Fruit fly (Drosophila melanogaster) whole organism, pupa: ENCODE results near the gene mld.

ENCODE experiments used
- CG10348 ChIP-seq: fragments of 200-800 bp; sonication (Bioruptor generic); IDR thresholded peaks from 2 replicates; pipeline ENCODE4 v1.3.6; 2022; ENCODE audit warnings: missing biosample characterization, missing genetic modification characterization
- CG12605 ChIP-seq: fragments of 200-800 bp; sonication (Bioruptor generic); IDR thresholded peaks from 2 replicates; pipeline ENCODE4 v1.3.6; 2022; ENCODE audit warnings: missing biosample characterization, missing genetic modification characterization
- CG13204 ChIP-seq: fragments of 200-800 bp; sonication (Bioruptor generic); optimal IDR thresholded peaks from 2 replicates; lab custom pipeline; 2018; ENCODE audit warnings: missing biosample characterization, mild to moderate bottlenecking, missing genetic modification characterization, moderate library complexity
- CG14655 ChIP-seq: fragments of 200-800 bp; sonication (Bioruptor generic); optimal IDR thresholded peaks from 3 replicates; lab custom pipeline; 2017; ENCODE audit warnings: mild to moderate bottlenecking, missing biosample characterization, missing genetic modification reagents, missing genetic modification characterization
- CG15710 ChIP-seq: fragments of 200-800 bp; sonication (Bioruptor generic); optimal IDR thresholded peaks from 2 replicates; lab custom pipeline; 2018; ENCODE audit warnings: missing biosample characterization, mild to moderate bottlenecking, missing genetic modification characterization, moderate library complexity
- CG17806 ChIP-seq: fragments of 200-800 bp; sonication (Bioruptor generic); optimal IDR thresholded peaks from 2 replicates; lab custom pipeline; 2018; ENCODE audit warnings: missing biosample characterization, mild to moderate bottlenecking, missing genetic modification characterization, moderate library complexity
- CG32121 ChIP-seq: fragments of 200-800 bp; sonication (Bioruptor generic); IDR thresholded peaks from 2 replicates; pipeline ENCODE4 v1.3.6; 2022; ENCODE audit warnings: missing biosample characterization, missing genetic modification characterization
- CG34367 ChIP-seq: fragments of 200-800 bp; sonication (Bioruptor generic); optimal IDR thresholded peaks from 2 replicates; lab custom pipeline; 2018; ENCODE audit warnings: missing biosample characterization, mild to moderate bottlenecking, missing genetic modification characterization
- CG4496 ChIP-seq: fragments of 200-800 bp; sonication (Bioruptor generic); IDR thresholded peaks from 3 replicates; pipeline ENCODE4 v1.3.6; 2022; ENCODE audit warnings: missing biosample characterization, missing genetic modification characterization
- CG8159 ChIP-seq: fragments of 200-800 bp; sonication (Bioruptor generic); optimal IDR thresholded peaks from 3 replicates; lab custom pipeline; 2018; ENCODE audit warnings: missing biosample characterization, mild to moderate bottlenecking, missing genetic modification characterization, moderate library complexity
- CG8301 ChIP-seq: fragments of 200-800 bp; sonication (Bioruptor generic); optimal IDR thresholded peaks from 2 replicates; lab custom pipeline; 2018; ENCODE audit warnings: missing biosample characterization, mild to moderate bottlenecking, missing genetic modification characterization
- CG9948 ChIP-seq: fragments of 200-800 bp; sonication (Bioruptor generic); optimal IDR thresholded peaks from 2 replicates; lab custom pipeline; 2018; ENCODE audit warnings: missing biosample characterization, mild to moderate bottlenecking, missing genetic modification characterization, moderate library complexity
- D1 ChIP-seq: fragments of 200-800 bp; sonication (Bioruptor generic); optimal IDR thresholded peaks from 2 replicates; lab custom pipeline; 2018; ENCODE audit warnings: missing biosample characterization, mild to moderate bottlenecking, missing genetic modification characterization, moderate library complexity
- EcR ChIP-seq: fragments of 200-800 bp; sonication (Bioruptor generic); optimal IDR thresholded peaks from 3 replicates; lab custom pipeline; 2019; ENCODE audit warnings: missing biosample characterization, missing genetic modification characterization, mild to moderate bottlenecking, moderate library complexity, missing genetic modification reagents
- Ets98B ChIP-seq: fragments of 200-800 bp; sonication (Bioruptor generic); IDR thresholded peaks from 2 replicates; pipeline ENCODE4 v1.3.6; 2022; ENCODE audit warnings: missing biosample characterization, missing genetic modification characterization
- Pif1A ChIP-seq: fragments of 200-800 bp; sonication (Bioruptor generic); optimal IDR thresholded peaks from 3 replicates; lab custom pipeline; 2016; ENCODE audit warnings: missing biosample characterization, missing genetic modification characterization
- Pif1B ChIP-seq: fragments of 200-800 bp; sonication (Bioruptor generic); optimal IDR thresholded peaks from 3 replicates; lab custom pipeline; 2016; ENCODE audit warnings: missing biosample characterization, missing genetic modification characterization
- Snoo ChIP-seq: fragments of 200-800 bp; sonication (Bioruptor generic); optimal IDR thresholded peaks from 3 replicates; lab custom pipeline; 2017; ENCODE audit warnings: missing biosample characterization, mild to moderate bottlenecking, missing genetic modification characterization, inconsistent platforms
- fd96Ca ChIP-seq: fragments of 200-800 bp; sonication (Bioruptor generic); IDR thresholded peaks from 3 replicates; pipeline ENCODE4 v1.3.6; 2022; ENCODE audit warnings: missing biosample characterization, missing genetic modification characterization
- gl ChIP-seq: fragments of 200-800 bp; sonication (Bioruptor generic); optimal IDR thresholded peaks from 2 replicates; lab custom pipeline; 2018; ENCODE audit warnings: missing biosample characterization, mild to moderate bottlenecking, missing genetic modification characterization
- rn ChIP-seq: fragments of 200-800 bp; sonication (Bioruptor generic); IDR thresholded peaks from 2 replicates; pipeline ENCODE4 v1.3.6; 2022; ENCODE audit warnings: missing biosample characterization, missing genetic modification characterization

Gene mld

DNA sequence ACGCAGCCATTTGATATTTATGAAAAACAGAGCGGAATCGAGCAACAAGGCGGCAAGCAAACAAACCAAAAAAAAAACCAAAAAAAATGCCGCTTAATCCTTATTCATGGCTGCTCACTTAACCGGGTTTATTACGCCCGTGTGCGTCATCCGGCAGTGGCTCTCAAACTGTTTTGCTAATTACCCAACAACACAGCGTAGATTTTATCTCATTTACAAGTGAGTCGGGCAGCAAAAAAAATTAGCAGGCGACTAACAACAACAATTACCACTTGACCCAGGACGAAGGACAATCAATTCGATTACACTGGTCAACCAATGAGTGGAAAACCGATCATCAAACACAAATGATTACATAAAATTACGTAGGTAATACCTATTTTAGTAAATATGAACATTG lies 37.2 kb upstream of the mld start:
- TF ChIP-seq CG17806 (tag; lab: Kevin White, UChicago) (no peak), EcR (GFP tag; lab: Kevin White, UChicago) (no peak), Pif1A (GFP tag; lab: Kevin White, UChicago) (no peak), Pif1B (no peak), fd96Ca (GFP tag; lab: Robert Waterston, UW) (no peak), Snoo (tag; lab: Kevin White, UChicago) (no peak), Ets98B (no peak), CG13204 (GFP tag; lab: Kevin White, UChicago) (no peak), CG15710 (tag; lab: Kevin White, UChicago) (no peak)

DNA sequence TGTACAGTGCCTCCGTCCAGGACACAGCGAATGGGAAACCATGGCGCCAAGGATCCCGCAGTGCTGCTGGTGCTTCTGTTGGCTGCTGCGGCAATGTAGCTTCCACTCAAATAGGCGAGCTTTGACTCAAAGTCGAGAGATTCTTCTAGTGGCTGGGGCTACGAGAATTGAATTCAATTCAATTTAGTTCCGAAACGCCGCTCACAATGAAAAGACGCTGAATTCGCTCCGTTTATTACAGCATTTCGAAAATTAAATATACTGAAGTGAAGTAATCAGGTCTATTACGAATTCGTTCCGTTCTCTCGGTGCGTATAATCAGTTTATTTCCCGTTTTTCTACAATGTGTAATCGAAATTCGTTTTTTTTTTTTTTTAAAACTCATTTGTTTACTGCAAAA lies 36.6 kb upstream of the mld start:
- TF ChIP-seq CG32121 (GFP tag; lab: Robert Waterston, UW) (peak; percentile 43; the same call in 1 of the 2 replicates), CG17806 (tag; lab: Kevin White, UChicago) (no peak), Pif1A (GFP tag; lab: Kevin White, UChicago) (no peak), CG15710 (tag; lab: Kevin White, UChicago) (no peak), CG10348 (GFP tag; lab: Robert Waterston, UW) (no peak), Ets98B (peak; percentile 6; the same call in 1 of the 2 replicates), CG8159 (tag; lab: Kevin White, UChicago) (no peak), CG8301 (tag; lab: Kevin White, UChicago) (no peak), Pif1B (no peak), D1 (no peak)

DNA sequence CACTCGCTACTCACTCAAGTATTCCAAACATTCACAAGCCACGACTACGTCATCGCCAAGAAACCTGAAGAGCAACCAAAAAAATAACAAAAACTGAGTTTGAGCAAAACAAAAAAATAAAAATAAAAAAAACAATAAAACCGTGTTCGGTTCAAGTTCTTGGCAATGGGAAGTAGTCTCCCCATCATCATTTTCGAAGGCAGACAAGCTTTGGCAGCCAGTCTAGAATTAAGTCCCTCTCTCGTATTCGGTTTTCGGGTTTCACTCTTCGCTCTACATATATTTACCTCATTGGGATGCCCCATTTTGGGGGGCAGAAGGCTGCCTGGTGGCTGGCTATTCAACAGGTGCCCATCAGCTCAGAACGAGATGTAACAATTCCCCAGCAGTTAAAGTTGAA lies 35.6 kb upstream of the mld start:
- TF ChIP-seq CG14655 (GFP tag; lab: Kevin White, UChicago) (no peak), D1 (no peak), gl (tag; lab: Kevin White, UChicago) (peak; percentile 94), CG4496 (GFP tag; lab: Robert Waterston, UW) (no peak), Ets98B (no peak), CG8301 (tag; lab: Kevin White, UChicago) (no peak), CG17806 (tag; lab: Kevin White, UChicago) (peak; percentile 65), CG12605 (GFP tag; lab: Robert Waterston, UW) (peak; percentile 65), CG32121 (GFP tag; lab: Robert Waterston, UW) (no peak), CG13204 (GFP tag; lab: Kevin White, UChicago) (no peak), fd96Ca (GFP tag; lab: Robert Waterston, UW) (no peak), CG8159 (tag; lab: Kevin White, UChicago) (peak; percentile 80), rn (no peak), Pif1B (peak; percentile 71), Snoo (tag; lab: Kevin White, UChicago) (peak; percentile 30), CG10348 (GFP tag; lab: Robert Waterston, UW) (no peak), CG15710 (tag; lab: Kevin White, UChicago) (peak; percentile 81), EcR (GFP tag; lab: Kevin White, UChicago) (peak; percentile 65), CG9948 (peak; percentile 49), Pif1A (GFP tag; lab: Kevin White, UChicago) (peak; percentile 79), CG34367 (tag; lab: Kevin White, UChicago) (peak; percentile 79)

DNA sequence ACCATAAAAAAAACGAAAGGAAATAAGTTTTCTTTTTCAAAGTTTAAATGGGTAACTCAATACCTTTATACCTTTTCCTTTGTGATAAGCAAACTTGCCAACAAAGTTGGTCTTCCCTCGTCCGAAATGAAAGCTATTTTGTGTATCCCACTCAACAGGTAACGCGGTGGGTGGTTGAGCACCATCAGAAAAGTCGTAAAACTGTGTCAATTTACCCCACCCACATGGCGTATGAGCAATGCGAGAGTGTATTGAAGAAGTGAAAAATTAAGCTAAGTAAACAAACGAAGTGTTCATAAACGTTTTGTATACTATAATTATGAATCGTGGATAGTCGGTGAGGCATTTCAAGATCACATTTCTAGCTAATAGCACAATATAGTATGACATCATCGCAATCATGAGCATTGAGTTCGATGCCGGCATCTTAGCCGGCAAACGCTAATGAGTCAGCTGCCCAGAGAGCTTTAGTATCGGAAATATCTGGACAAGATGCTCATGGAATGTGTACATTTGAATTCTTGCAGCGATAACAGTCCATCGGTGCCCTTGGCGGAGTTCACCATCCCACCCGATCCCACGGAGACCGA lies 34.6 kb upstream of the mld start:
- TF ChIP-seq CG8159 (tag; lab: Kevin White, UChicago) (no peak), CG14655 (GFP tag; lab: Kevin White, UChicago) (no peak), CG34367 (tag; lab: Kevin White, UChicago) (no peak), CG12605 (GFP tag; lab: Robert Waterston, UW) (no peak), CG13204 (GFP tag; lab: Kevin White, UChicago) (no peak), CG9948 (no peak), rn (no peak)

DNA sequence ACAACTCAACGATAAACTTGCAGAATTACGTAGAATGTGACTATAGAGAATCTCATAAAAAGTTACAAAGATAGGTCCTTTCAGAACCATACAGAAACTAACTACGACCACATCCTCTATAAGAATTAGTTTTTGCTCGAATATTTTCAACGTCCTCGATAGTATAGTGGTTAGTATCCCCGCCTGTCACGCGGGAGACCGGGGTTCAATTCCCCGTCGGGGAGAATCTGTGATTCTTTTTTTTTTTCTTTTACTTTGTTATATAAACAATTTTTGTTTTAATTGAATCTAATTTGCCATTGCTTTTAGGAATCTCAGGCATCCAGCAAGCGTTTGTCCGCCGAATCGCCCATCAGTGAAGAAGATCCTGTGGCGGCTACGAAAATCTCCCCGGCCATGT lies 30.3 kb upstream of the mld start:
- TF ChIP-seq Pif1A (GFP tag; lab: Kevin White, UChicago): no peak
- TF ChIP-seq CG4496 (GFP tag; lab: Robert Waterston, UW): no peak
- TF ChIP-seq CG9948: no peak
- TF ChIP-seq EcR (GFP tag; lab: Kevin White, UChicago): no peak
- no peak for TF ChIP-seq Ets98B
- TF ChIP-seq CG8301 (tag; lab: Kevin White, UChicago): no peak
- no peak for TF ChIP-seq CG10348 (GFP tag; lab: Robert Waterston, UW)
- no peak for TF ChIP-seq rn
- TF ChIP-seq CG13204 (GFP tag; lab: Kevin White, UChicago): no peak
- TF ChIP-seq CG14655 (GFP tag; lab: Kevin White, UChicago): no peak
- TF ChIP-seq D1: no peak
- TF ChIP-seq CG8159 (tag; lab: Kevin White, UChicago): no peak
- no peak for TF ChIP-seq CG15710 (tag; lab: Kevin White, UChicago)
- TF ChIP-seq CG12605 (GFP tag; lab: Robert Waterston, UW): no peak
- TF ChIP-seq CG17806 (tag; lab: Kevin White, UChicago): no peak
- no peak for TF ChIP-seq CG34367 (tag; lab: Kevin White, UChicago)
- TF ChIP-seq Snoo (tag; lab: Kevin White, UChicago): no peak
- no peak for TF ChIP-seq Pif1B
- no peak for TF ChIP-seq fd96Ca (GFP tag; lab: Robert Waterston, UW)

DNA sequence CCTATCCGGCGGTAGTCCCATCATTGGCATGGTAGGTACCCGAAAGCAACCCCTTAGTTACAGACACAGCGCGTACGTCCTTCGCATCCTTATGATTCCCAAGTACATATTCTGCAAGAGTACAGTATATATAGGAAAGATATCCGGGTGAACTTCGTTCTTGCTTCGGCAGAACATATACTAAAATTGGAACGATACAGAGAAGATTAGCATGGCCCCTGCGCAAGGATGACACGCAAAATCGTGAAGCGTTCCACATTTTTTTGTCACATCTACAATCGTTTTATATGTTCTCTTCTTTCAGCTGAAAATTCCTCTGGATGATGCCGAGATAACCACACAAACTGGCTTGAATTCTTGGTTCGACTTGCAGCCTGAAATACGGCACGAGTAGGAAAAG lies 29.5 kb upstream of the mld start:
- TF ChIP-seq Ets98B: no peak
- TF ChIP-seq rn: no peak
- TF ChIP-seq CG14655 (GFP tag; lab: Kevin White, UChicago): no peak
- no peak for TF ChIP-seq CG32121 (GFP tag; lab: Robert Waterston, UW)
- no peak for TF ChIP-seq CG17806 (tag; lab: Kevin White, UChicago)
- TF ChIP-seq Pif1B: no peak
- TF ChIP-seq Snoo (tag; lab: Kevin White, UChicago): no peak
- no peak for TF ChIP-seq gl (tag; lab: Kevin White, UChicago)
- TF ChIP-seq EcR (GFP tag; lab: Kevin White, UChicago): no peak
- TF ChIP-seq CG9948: no peak
- no peak for TF ChIP-seq CG8301 (tag; lab: Kevin White, UChicago)
- TF ChIP-seq CG13204 (GFP tag; lab: Kevin White, UChicago): no peak
- no peak for TF ChIP-seq CG15710 (tag; lab: Kevin White, UChicago)
- TF ChIP-seq CG12605 (GFP tag; lab: Robert Waterston, UW): no peak
- no peak for TF ChIP-seq D1
- no peak for TF ChIP-seq CG8159 (tag; lab: Kevin White, UChicago)
